Fruit fly (Drosophila melanogaster): ENCODE data around the gene CG33644.

DNA sequence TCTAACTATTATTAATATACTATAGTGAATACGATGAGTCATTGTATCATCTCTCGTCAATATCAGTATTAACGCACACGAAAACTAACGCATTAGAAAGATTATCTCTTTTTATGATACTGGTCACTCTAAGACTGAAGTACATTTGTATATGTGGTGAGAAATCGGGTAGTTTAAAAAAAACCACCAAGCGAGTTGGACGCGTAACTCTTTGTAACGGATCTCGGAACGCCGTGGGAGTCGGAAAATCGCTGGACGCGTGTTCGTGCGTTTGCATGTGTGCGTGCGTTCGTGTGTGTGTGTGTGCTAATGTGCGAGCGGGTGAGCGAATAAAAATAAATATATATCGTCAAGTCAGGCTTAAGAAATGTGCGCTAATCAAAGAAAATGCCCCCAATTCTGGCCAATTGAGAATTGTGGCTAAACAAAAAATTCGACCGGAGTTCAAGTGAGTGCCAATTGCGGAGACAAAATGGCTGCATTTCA, 18.1 kb downstream of the CG33644 start, which contains the start of gene kuz:
- TF ChIP-seq CG1603 (tag; optimal IDR thresholded peaks at IDR 0.05) (peak; percentile 65), bcd (GFP tag; optimal IDR thresholded peaks at IDR 0.05) (no peak), CG13624 (GFP tag; optimal IDR thresholded peaks at IDR 0.05) (peak; percentile 49), insv (GFP tag; optimal IDR thresholded peaks at IDR 0.05) (no peak), CG1529 (GFP tag; optimal IDR thresholded peaks at IDR 0.05) (no peak), BtbVII (GFP tag; optimal IDR thresholded peaks at IDR 0.05) (peak; percentile 28), CG1602 (GFP tag; optimal IDR thresholded peaks at IDR 0.05) (no peak), mam (GFP tag; optimal IDR thresholded peaks at IDR 0.05) (no peak), Sin3A (optimal IDR thresholded peaks at IDR 0.05) (no peak), Drgx (GFP tag; IDR thresholded peaks at IDR 0.05) (peak; percentile 46; the same call in 1 of the 2 replicates), gcm (GFP tag; optimal IDR thresholded peaks at IDR 0.05) (no peak)

All from whole organism, embryonic.